Fruit fly (Drosophila melanogaster) whole organism, embryonic: ENCODE data around the gene qm.

Experiments
- Abd-B ChIP-seq: fragments of 200-800 bp; sonication (Bioruptor generic); optimal IDR thresholded peaks from 2 replicates; lab custom pipeline; 2018; ENCODE audit warnings: missing biosample characterization, mild to moderate bottlenecking, missing genetic modification characterization, moderate library complexity
- BEAF-32 ChIP-seq: fragments of 200-800 bp; sonication (Bioruptor generic); optimal IDR thresholded peaks from 3 replicates; lab custom pipeline; 2017; ENCODE audit warnings: missing biosample characterization, missing genetic modification characterization, mild to moderate bottlenecking, moderate library complexity, missing genetic modification reagents
- Blimp-1 ChIP-seq: fragments of 200-800 bp; sonication (Bioruptor generic); optimal IDR thresholded peaks from 3 replicates; lab custom pipeline; 2018; ENCODE audit warnings: missing biosample characterization, missing genetic modification characterization, mild to moderate bottlenecking, moderate library complexity, missing genetic modification reagents
- CG10267 ChIP-seq: fragments of 200-800 bp; sonication (Bioruptor generic); optimal IDR thresholded peaks from 2 replicates; lab custom pipeline; 2018; ENCODE audit warnings: missing biosample characterization, mild to moderate bottlenecking, missing genetic modification characterization, moderate library complexity
- CG10366 ChIP-seq: fragments of 200-800 bp; sonication (Bioruptor generic); IDR thresholded peaks from 2 replicates; pipeline ENCODE4 v1.3.6; 2022; ENCODE audit warnings: missing biosample characterization, missing genetic modification characterization
- CG13624 ChIP-seq: fragments of 200-800 bp; sonication (Bioruptor generic); optimal IDR thresholded peaks from 2 replicates; lab custom pipeline; 2016; ENCODE audit warnings: missing biosample characterization, missing genetic modification characterization
- CG15696 ChIP-seq: fragments of 200-800 bp; sonication (Bioruptor generic); optimal IDR thresholded peaks from 2 replicates; lab custom pipeline; 2019; ENCODE audit warnings: missing biosample characterization, mild to moderate bottlenecking, missing genetic modification characterization, moderate library complexity
- CG17612 ChIP-seq: fragments of 200-800 bp; sonication (Bioruptor generic); IDR thresholded peaks from 2 replicates; pipeline ENCODE4 v1.3.6; 2022; ENCODE audit warnings: missing biosample characterization, missing genetic modification characterization
- CG17912 ChIP-seq: fragments of 200-800 bp; sonication (Bioruptor generic); optimal IDR thresholded peaks from 2 replicates; lab custom pipeline; 2018; ENCODE audit warnings: missing biosample characterization, mild to moderate bottlenecking, missing genetic modification characterization
- CG18619 ChIP-seq: fragments of 200-800 bp; sonication (Bioruptor generic); optimal IDR thresholded peaks from 3 replicates; lab custom pipeline; 2017; ENCODE audit warnings: missing biosample characterization, mild to moderate bottlenecking, missing genetic modification characterization
- CG2129 ChIP-seq: fragments of 200-800 bp; sonication (Bioruptor generic); IDR thresholded peaks from 2 replicates; pipeline ENCODE4 v1.3.6; 2022; ENCODE audit warnings: missing biosample characterization, missing genetic modification characterization; ENCODE audit not compliant: partially characterized antibody
- CG34224 ChIP-seq: fragments of 200-800 bp; sonication (Bioruptor generic); IDR thresholded peaks from 3 replicates; pipeline ENCODE4 v1.3.6; 2022; ENCODE audit warnings: missing biosample characterization, missing genetic modification characterization; ENCODE audit not compliant: partially characterized antibody
- CG42726 ChIP-seq: fragments of 200-800 bp; sonication (Bioruptor generic); IDR thresholded peaks from 2 replicates; pipeline ENCODE4 v1.3.6; 2022; ENCODE audit warnings: missing biosample characterization, missing genetic modification characterization; ENCODE audit not compliant: partially characterized antibody
- CG6272 ChIP-seq: fragments of 200-800 bp; sonication (Bioruptor generic); IDR thresholded peaks from 2 replicates; pipeline ENCODE4 v1.3.6; 2022; ENCODE audit warnings: missing biosample characterization, missing genetic modification characterization
- CG6791 ChIP-seq: fragments of 200-800 bp; sonication (Bioruptor generic); IDR thresholded peaks from 3 replicates; pipeline ENCODE4 v1.3.6; 2022; ENCODE audit warnings: missing biosample characterization, missing genetic modification characterization; ENCODE audit not compliant: partially characterized antibody
- CG7357 ChIP-seq: fragments of 200-800 bp; sonication (Bioruptor generic); IDR thresholded peaks from 3 replicates; pipeline ENCODE4 v1.3.6; 2022; ENCODE audit warnings: missing biosample characterization, missing genetic modification characterization
- CG8478 ChIP-seq: fragments of >200 bp; optimal IDR thresholded peaks from 2 replicates; lab custom pipeline; 2018
- CG9727 ChIP-seq: fragments of 200-800 bp; sonication (Bioruptor generic); optimal IDR thresholded peaks from 3 replicates; lab custom pipeline; 2017; ENCODE audit warnings: missing biosample characterization, mild to moderate bottlenecking, missing genetic modification characterization
- CG9932 ChIP-seq: fragments of 200-800 bp; sonication (Bioruptor generic); IDR thresholded peaks from 2 replicates; pipeline ENCODE4 v1.3.6; 2022; ENCODE audit warnings: missing biosample characterization, missing genetic modification characterization
- Doc2 ChIP-seq: fragments of 200-800 bp; sonication (Bioruptor generic); IDR thresholded peaks from 2 replicates; pipeline ENCODE4 v1.3.6; 2022; ENCODE audit warnings: missing biosample characterization, missing genetic modification characterization
- Doc3 ChIP-seq: fragments of 200-800 bp; sonication (Bioruptor generic); IDR thresholded peaks from 3 replicates; pipeline ENCODE4 v1.3.6; 2022; ENCODE audit warnings: missing biosample characterization, missing genetic modification characterization; ENCODE audit not compliant: partially characterized antibody
- Dref ChIP-seq: fragments of 200-800 bp; sonication (Bioruptor generic); IDR thresholded peaks from 2 replicates; pipeline ENCODE4 v1.3.6; 2022; ENCODE audit warnings: missing biosample characterization, missing genetic modification characterization
- GATAe ChIP-seq: fragments of 200-800 bp; sonication (Bioruptor generic); conservative IDR thresholded peaks from 2 replicates; pipeline ENCODE4 v1.3.6; 2022; ENCODE audit warnings: missing biosample characterization, missing genetic modification characterization
- H2.0 ChIP-seq: fragments of 200-800 bp; sonication (Bioruptor generic); IDR thresholded peaks from 2 replicates; pipeline ENCODE4 v1.3.6; 2022; ENCODE audit warnings: missing biosample characterization, missing genetic modification characterization
- HLH4C ChIP-seq: fragments of 200-800 bp; sonication (Bioruptor generic); IDR thresholded peaks from 3 replicates; pipeline ENCODE4 v1.3.6; 2022; ENCODE audit warnings: missing biosample characterization, missing genetic modification characterization; ENCODE audit not compliant: partially characterized antibody
- Hmr ChIP-seq: fragments of 200-800 bp; sonication (Bioruptor generic); optimal IDR thresholded peaks from 3 replicates; lab custom pipeline; 2017; ENCODE audit warnings: mild to moderate bottlenecking, missing biosample characterization, missing genetic modification reagents, missing genetic modification characterization
- Hr3 ChIP-seq: fragments of 200-800 bp; sonication (Bioruptor generic); optimal IDR thresholded peaks from 3 replicates; lab custom pipeline; 2016; ENCODE audit warnings: missing biosample characterization, missing genetic modification characterization
- MBD-R2 ChIP-seq: fragments of 200-800 bp; sonication (Bioruptor generic); IDR thresholded peaks from 2 replicates; pipeline ENCODE4 v1.3.6; 2022; ENCODE audit warnings: missing biosample characterization, missing genetic modification characterization
- Xbp1 ChIP-seq: fragments of 200-800 bp; sonication (Bioruptor generic); optimal IDR thresholded peaks from 3 replicates; lab custom pipeline; 2016; ENCODE audit warnings: missing biosample characterization, mild to moderate bottlenecking, missing genetic modification characterization
- abd-A ChIP-seq: fragments of 200-800 bp; sonication (Bioruptor generic); optimal IDR thresholded peaks from 3 replicates; lab custom pipeline; 2019; ENCODE audit warnings: missing biosample characterization, mild to moderate bottlenecking, missing genetic modification characterization, moderate library complexity
- az2 ChIP-seq: fragments of 200-800 bp; sonication (Bioruptor generic); optimal IDR thresholded peaks from 3 replicates; lab custom pipeline; 2016; ENCODE audit warnings: missing biosample characterization, missing genetic modification characterization
- bowl ChIP-seq: fragments of 200-800 bp; sonication (Bioruptor generic); IDR thresholded peaks from 2 replicates; pipeline ENCODE4 v1.3.6; 2022; ENCODE audit warnings: missing biosample characterization, missing genetic modification characterization
- chif ChIP-seq, 2 experiments: fragments of 200-800 bp; sonication (Bioruptor generic); optimal IDR thresholded peaks; 3 replicates each; lab custom pipeline; 2016; ENCODE audit warnings: missing biosample characterization in 2 of 2, missing genetic modification characterization in 2 of 2
- croc ChIP-seq: fragments of 200-800 bp; sonication (Bioruptor generic); conservative IDR thresholded peaks from 3 replicates; pipeline ENCODE4 v1.3.6; 2022; ENCODE audit warnings: missing biosample characterization, missing genetic modification characterization
- dmrt99B ChIP-seq: fragments of 200-800 bp; sonication (Bioruptor generic); optimal IDR thresholded peaks from 2 replicates; lab custom pipeline; 2018; ENCODE audit warnings: missing biosample characterization, mild to moderate bottlenecking, missing genetic modification characterization, moderate library complexity
- eve ChIP-seq, 2 experiments: fragments of >200 bp; optimal IDR thresholded peaks; 2 replicates each; lab custom pipeline; 2017; ENCODE audit warnings: missing biosample characterization in 2 of 2, missing genetic modification characterization in 2 of 2
- eyg ChIP-seq: fragments of 200-800 bp; sonication (Bioruptor generic); optimal IDR thresholded peaks from 3 replicates; lab custom pipeline; 2016; ENCODE audit warnings: missing biosample characterization, missing genetic modification characterization
- gem ChIP-seq: fragments of 200-800 bp; sonication (Bioruptor generic); optimal IDR thresholded peaks from 2 replicates; lab custom pipeline; 2019; ENCODE audit warnings: missing biosample characterization, mild to moderate bottlenecking, missing genetic modification characterization, moderate library complexity
- gro ChIP-seq: fragments of 200-800 bp; sonication (Bioruptor generic); optimal IDR thresholded peaks from 2 replicates; lab custom pipeline; 2016; ENCODE audit warnings: missing biosample characterization, missing genetic modification characterization
- hb ChIP-seq: fragments of 200-800 bp; sonication (Bioruptor generic); IDR thresholded peaks from 3 replicates; pipeline ENCODE4 v1.3.6; 2022; ENCODE audit warnings: missing biosample characterization, missing genetic modification characterization; ENCODE audit not compliant: partially characterized antibody
- hkb ChIP-seq, 2 experiments: fragments of 200-800 bp in 1 of 2; fragments of >200 bp in 1 of 2; sonication (Bioruptor generic) in 1 of 2; IDR thresholded peaks in 1 of 2; optimal IDR thresholded peaks in 1 of 2; 2 replicates each; pipeline versions ENCODE4 v1.3.6 to Lab custom; 2017 to 2022; ENCODE audit warnings: missing biosample characterization in 1 of 2, missing genetic modification characterization in 1 of 2
- maf-S ChIP-seq: fragments of 200-800 bp; sonication (Bioruptor generic); optimal IDR thresholded peaks from 2 replicates; lab custom pipeline; 2016; ENCODE audit warnings: missing biosample characterization, missing genetic modification characterization
- odd ChIP-seq: fragments of 200-800 bp; sonication (Bioruptor generic); optimal IDR thresholded peaks from 2 replicates; lab custom pipeline; 2017; ENCODE audit warnings: missing biosample characterization, mild to moderate bottlenecking, missing genetic modification characterization
- prd ChIP-seq, 3 experiments: fragments of >200 bp in 2 of 3; fragments of 200-800 bp in 1 of 3; sonication (Bioruptor generic) in 1 of 3; optimal IDR thresholded peaks in 2 of 3; IDR thresholded peaks in 1 of 3; 2 replicates in 2 of 3; 3 replicates in 1 of 3; pipeline versions ENCODE4 v1.3.6 to Lab custom; 2017 to 2022; ENCODE audit warnings: missing biosample characterization in 1 of 3, missing genetic modification characterization in 1 of 3
- rib ChIP-seq: fragments of 200-800 bp; sonication (Bioruptor generic); IDR thresholded peaks from 2 replicates; pipeline ENCODE4 v1.3.6; 2022; ENCODE audit warnings: missing biosample characterization, missing genetic modification characterization
- row ChIP-seq: fragments of 200-800 bp; sonication (Bioruptor generic); IDR thresholded peaks from 3 replicates; pipeline ENCODE4 v1.3.6; 2022; ENCODE audit warnings: missing biosample characterization, missing genetic modification characterization
- schlank ChIP-seq: fragments of 200-800 bp; sonication (Bioruptor generic); optimal IDR thresholded peaks from 2 replicates; lab custom pipeline; 2018; ENCODE audit warnings: missing biosample characterization, mild to moderate bottlenecking, missing genetic modification characterization
- vvl ChIP-seq: fragments of 200-800 bp; sonication (Bioruptor generic); IDR thresholded peaks from 2 replicates; pipeline ENCODE4 v1.3.6; 2022; ENCODE audit warnings: missing biosample characterization, missing genetic modification characterization
- z ChIP-seq: fragments of 200-800 bp; sonication (Bioruptor generic); IDR thresholded peaks from 3 replicates; pipeline ENCODE4 v1.3.6; 2022; ENCODE audit warnings: missing biosample characterization, missing genetic modification characterization

Gene qm

DNA sequence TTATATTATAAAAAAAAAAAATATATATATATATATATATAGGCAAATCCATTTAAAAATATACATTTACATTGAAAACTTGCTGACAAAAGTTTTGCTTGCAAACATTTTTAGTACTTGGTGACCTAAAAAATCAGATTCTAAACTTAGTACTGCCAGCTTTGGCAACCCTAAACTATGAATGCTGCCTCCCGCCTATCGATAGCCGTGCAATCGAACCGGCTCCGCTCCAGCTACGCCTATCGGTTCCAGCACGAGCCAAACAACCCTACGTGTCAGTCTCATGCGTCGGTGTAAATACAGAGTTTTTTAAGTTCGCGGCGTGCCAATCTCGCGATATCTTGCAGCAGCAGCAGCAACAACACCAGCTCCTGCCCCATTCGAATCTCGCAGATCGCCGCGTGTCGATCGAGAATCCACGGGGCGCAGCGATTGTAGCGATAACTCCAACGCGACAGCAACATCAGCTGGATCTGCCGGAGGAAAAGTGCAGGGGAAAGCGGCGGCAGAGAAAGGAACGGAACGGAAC lies 12.3 kb downstream of the qm start, which contains the start of gene Sec63 (continued):
- TF ChIP-seq HLH4C (GFP tag; lab: Robert Waterston, UW), result peak; percentile 89
- TF ChIP-seq hkb (optimal IDR thresholded peaks at IDR 0.05; lab: Kevin White, UChicago), result no peak
- TF ChIP-seq hkb (GFP tag; IDR thresholded peaks at IDR 0.05; lab: Robert Waterston, UW), result peak; percentile 7; the same call in 1 of the 2 replicates
- peak; percentile 59 for TF ChIP-seq Hr3 (GFP tag; lab: Kevin White, UChicago)
- peak; percentile 80 for TF ChIP-seq row (GFP tag; lab: Robert Waterston, UW)
- peak; percentile 76 for TF ChIP-seq gro
- TF ChIP-seq Hmr (GFP tag; lab: Kevin White, UChicago), result peak; percentile 67
- peak; percentile 71 for TF ChIP-seq gem (tag; lab: Kevin White, UChicago)
- peak; percentile 14 for TF ChIP-seq dmrt99B (tag; lab: Kevin White, UChicago)
- peak; percentile 67 for TF ChIP-seq Xbp1 (GFP tag; lab: Kevin White, UChicago)
- TF ChIP-seq CG7357, result 0 out of 3 replicates have a peak, but pooled peaks have one; percentile 24
- TF ChIP-seq z (GFP tag; lab: Robert Waterston, UW), result peak; percentile 41; the same call in 1 of the 3 replicates
- peak; percentile 47 for TF ChIP-seq az2
- TF ChIP-seq eve (GFP tag; optimal IDR thresholded peaks at IDR 0.05; lab: Kevin White, UChicago), result no peak
- TF ChIP-seq chif (GFP tag; optimal IDR thresholded peaks at IDR 0.05; lab: Kevin White, UChicago), result no peak
- TF ChIP-seq CG2129, result peak; percentile 69
- no peak for TF ChIP-seq Blimp-1 (GFP tag; lab: Kevin White, UChicago)
- peak; percentile 70 for TF ChIP-seq Doc3 (GFP tag; lab: Robert Waterston, UW)
- TF ChIP-seq vvl (GFP tag; lab: Robert Waterston, UW), result peak; percentile 11; the same call in 1 of the 2 replicates
- TF ChIP-seq H2.0, result peak; percentile 47; the same call in 1 of the 2 replicates
- TF ChIP-seq CG34224 (GFP tag; lab: Robert Waterston, UW), result peak; percentile 63
- peak; percentile 87 for TF ChIP-seq hb
- peak; percentile 84 for TF ChIP-seq BEAF-32 (GFP tag; lab: Kevin White, UChicago)
- no peak for TF ChIP-seq bowl (GFP tag; lab: Robert Waterston, UW)
- TF ChIP-seq odd (GFP tag; lab: Kevin White, UChicago), result peak; percentile 36
- TF ChIP-seq CG15696 (tag; lab: Kevin White, UChicago), result peak; percentile 30
- TF ChIP-seq CG9727, result peak; percentile 20
- peak; percentile 91 for TF ChIP-seq CG6791 (GFP tag; lab: Robert Waterston, UW)
- peak; percentile 28 for TF ChIP-seq CG17912 (GFP tag; lab: Kevin White, UChicago)
- TF ChIP-seq CG10267 (tag; lab: Kevin White, UChicago), result peak; percentile 19
- peak; percentile 78 for TF ChIP-seq CG9932 (GFP tag; lab: Robert Waterston, UW)
- no peak for TF ChIP-seq abd-A
- no peak for TF ChIP-seq rib (GFP tag; lab: Robert Waterston, UW)
- peak; percentile 94 for TF ChIP-seq CG42726 (GFP tag; lab: Robert Waterston, UW)
- no peak for TF ChIP-seq CG8478 (lab: Kevin White, UChicago)
- TF ChIP-seq prd (optimal IDR thresholded peaks at IDR 0.05; lab: Kevin White, UChicago), result no peak
- peak; percentile 77 for TF ChIP-seq prd (GFP tag; IDR thresholded peaks at IDR 0.05; lab: Robert Waterston, UW)
- TF ChIP-seq CG13624 (GFP tag; lab: Kevin White, UChicago), result peak; percentile 36
- peak; percentile 35; the same call in 1 of the 2 replicates for TF ChIP-seq CG10366
- peak; percentile 53 for TF ChIP-seq CG6272 (GFP tag; lab: Robert Waterston, UW)
- no peak for TF ChIP-seq eyg (GFP tag; lab: Kevin White, UChicago)
- no peak for TF ChIP-seq Doc2 (GFP tag; lab: Robert Waterston, UW)
- TF ChIP-seq croc (GFP tag; lab: Robert Waterston, UW), result no peak
- TF ChIP-seq maf-S (GFP tag; lab: Kevin White, UChicago), result no peak
- TF ChIP-seq GATAe, result no peak
- TF ChIP-seq CG18619 (GFP tag; lab: Kevin White, UChicago), result peak; percentile 35
- TF ChIP-seq Dref (GFP tag; lab: Robert Waterston, UW), result peak; percentile 95
- TF ChIP-seq MBD-R2 (GFP tag; lab: Robert Waterston, UW), result peak; percentile 79
- TF ChIP-seq CG17612, result no peak
- peak; percentile 36 for TF ChIP-seq Abd-B (GFP tag; lab: Kevin White, UChicago)
- no peak for TF ChIP-seq schlank
